Fruit fly (Drosophila melanogaster): ENCODE measurements around the gene ph-p.

- TF ChIP-seq pan (optimal IDR thresholded peaks at IDR 0.05) (no peak), usp (GFP tag; optimal IDR thresholded peaks at IDR 0.05) (no peak), Dll (optimal IDR thresholded peaks at IDR 0.05) (no peak), psq (optimal IDR thresholded peaks at IDR 0.05) (no peak), EcR (GFP tag; optimal IDR thresholded peaks at IDR 0.05) (no peak)
Measured at dm6 chrX:2080367-2080927, 57.7 kb downstream of the ph-p start, which contains the start of the genes CG16903 and Unc-76.

Data from whole organism.